Worm (Caenorhabditis elegans) whole organism, L2 larva: ENCODE data around the gene B0524.6.

Source experiments
- blmp-1 ChIP-seq: sonication (generic microtip); optimal IDR thresholded peaks from 2 replicates; lab custom pipeline; 2017; ENCODE audit warnings: missing genetic modification characterization, mild to moderate bottlenecking, missing compliant biosample characterization, antibody characterized with exemption, moderate library complexity; ENCODE audit not compliant: insufficient read depth
- mab-5 ChIP-seq: fragments of 150-350 bp; optimal IDR thresholded peaks from 2 replicates; lab custom pipeline; 2014; ENCODE audit warnings: missing biosample characterization, missing genetic modification characterization

DNA sequence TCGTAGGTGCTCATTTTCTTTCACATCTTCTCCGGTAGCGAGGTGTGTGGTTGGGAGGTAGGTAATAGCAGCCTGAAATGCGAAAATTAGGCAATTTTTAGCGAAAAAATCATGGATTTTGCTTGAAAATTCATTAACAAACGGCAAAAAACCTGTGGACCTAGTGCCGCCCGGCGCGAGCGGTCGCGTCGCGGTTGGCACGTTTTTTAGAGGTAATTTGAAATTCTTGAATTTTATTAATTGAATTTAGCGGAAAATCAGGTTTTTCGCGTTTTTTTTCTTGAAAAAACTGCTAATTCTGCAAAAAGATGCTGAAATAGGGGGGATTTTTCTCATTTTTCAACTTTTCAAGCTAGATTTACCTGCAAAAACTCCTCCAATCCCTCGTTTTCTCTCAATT lies 43.9 kb upstream of the B0524.6 start:
- TF ChIP-seq mab-5 (no peak), blmp-1 (tag; lab: Kevin White, UChicago) (no peak)
